Fruit fly (Drosophila melanogaster) whole organism, embryonic: ENCODE results near the gene BORCS6.

Source experiments
- Aef1 ChIP-seq: fragments of 200-800 bp; sonication (Bioruptor generic); IDR thresholded peaks from 3 replicates; pipeline ENCODE4 v1.3.6; 2022; ENCODE audit warnings: missing biosample characterization, missing genetic modification characterization
- CG1024 ChIP-seq: fragments of 200-800 bp; sonication (Bioruptor generic); IDR thresholded peaks from 2 replicates; pipeline ENCODE4 v1.3.6; 2022; ENCODE audit warnings: missing biosample characterization, missing genetic modification characterization
- CG11093 ChIP-seq: fragments of 200-800 bp; sonication (Bioruptor generic); IDR thresholded peaks from 3 replicates; pipeline ENCODE4 v1.3.6; 2022; ENCODE audit warnings: missing biosample characterization, missing genetic modification characterization
- CG12071 ChIP-seq: fragments of 200-800 bp; sonication (Bioruptor generic); optimal IDR thresholded peaks from 3 replicates; lab custom pipeline; 2018; ENCODE audit warnings: missing biosample characterization, mild to moderate bottlenecking, missing genetic modification characterization
- CG12299 ChIP-seq: fragments of 200-800 bp; sonication (Bioruptor generic); optimal IDR thresholded peaks from 2 replicates; lab custom pipeline; 2018; ENCODE audit warnings: missing biosample characterization, mild to moderate bottlenecking, missing genetic modification characterization
- CG13123 ChIP-seq: fragments of 200-800 bp; sonication (Bioruptor generic); optimal IDR thresholded peaks from 2 replicates; lab custom pipeline; 2016; ENCODE audit warnings: missing biosample characterization, missing genetic modification characterization
- CG14710 ChIP-seq: fragments of 200-800 bp; sonication (Bioruptor generic); optimal IDR thresholded peaks from 3 replicates; lab custom pipeline; 2019; ENCODE audit warnings: missing biosample characterization, mild to moderate bottlenecking, missing genetic modification characterization, moderate library complexity
- CG14860 ChIP-seq: fragments of 200-800 bp; sonication (Bioruptor generic); IDR thresholded peaks from 3 replicates; pipeline ENCODE4 v1.3.6; 2022; ENCODE audit warnings: missing biosample characterization, missing genetic modification characterization; ENCODE audit not compliant: partially characterized antibody
- CG1603 ChIP-seq: fragments of 200-800 bp; sonication (Bioruptor generic); optimal IDR thresholded peaks from 2 replicates; lab custom pipeline; 2019; ENCODE audit warnings: missing biosample characterization, mild to moderate bottlenecking, missing genetic modification characterization, moderate library complexity
- CG16815 ChIP-seq: fragments of 200-800 bp; sonication (Bioruptor generic); optimal IDR thresholded peaks from 3 replicates; lab custom pipeline; 2017; ENCODE audit warnings: missing biosample characterization, mild to moderate bottlenecking, missing genetic modification characterization
- CG17328 ChIP-seq: fragments of 200-800 bp; sonication (Bioruptor generic); IDR thresholded peaks from 2 replicates; pipeline ENCODE4 v1.3.6; 2022; ENCODE audit warnings: missing biosample characterization, missing genetic modification characterization
- CG18599 ChIP-seq: fragments of 200-800 bp; sonication (Bioruptor generic); optimal IDR thresholded peaks from 3 replicates; lab custom pipeline; 2017; ENCODE audit warnings: missing biosample characterization, missing genetic modification characterization, mild to moderate bottlenecking, moderate library complexity, missing genetic modification reagents
- CG18619 ChIP-seq: fragments of 200-800 bp; sonication (Bioruptor generic); optimal IDR thresholded peaks from 3 replicates; lab custom pipeline; 2017; ENCODE audit warnings: missing biosample characterization, mild to moderate bottlenecking, missing genetic modification characterization
- CG2120 ChIP-seq: fragments of 200-800 bp; sonication (Bioruptor generic); optimal IDR thresholded peaks from 3 replicates; lab custom pipeline; 2016; ENCODE audit warnings: missing biosample characterization, missing genetic modification characterization
- CG2875 ChIP-seq: fragments of 200-800 bp; sonication (Bioruptor generic); optimal IDR thresholded peaks from 2 replicates; lab custom pipeline; 2017; ENCODE audit warnings: missing biosample characterization, mild to moderate bottlenecking, missing genetic modification characterization, missing genetic modification reagents
- CG30020 ChIP-seq: fragments of 200-800 bp; optimal IDR thresholded peaks from 2 replicates; lab custom pipeline; 2019; ENCODE audit warnings: missing biosample characterization, mild to moderate bottlenecking, missing genetic modification characterization, moderate library complexity
- CG34224 ChIP-seq: fragments of 200-800 bp; sonication (Bioruptor generic); IDR thresholded peaks from 3 replicates; pipeline ENCODE4 v1.3.6; 2022; ENCODE audit warnings: missing biosample characterization, missing genetic modification characterization; ENCODE audit not compliant: partially characterized antibody
- CG3995 ChIP-seq: fragments of 200-800 bp; sonication (Bioruptor generic); optimal IDR thresholded peaks from 3 replicates; lab custom pipeline; 2016; ENCODE audit warnings: missing biosample characterization, missing genetic modification characterization
- CG4282 ChIP-seq: fragments of 200-800 bp; sonication (Bioruptor generic); optimal IDR thresholded peaks from 2 replicates; lab custom pipeline; 2016; ENCODE audit warnings: missing biosample characterization, missing genetic modification characterization
- CG4404 ChIP-seq: fragments of 200-800 bp; sonication (Bioruptor generic); IDR thresholded peaks from 2 replicates; pipeline ENCODE4 v1.3.6; 2022; ENCODE audit warnings: missing biosample characterization, missing genetic modification characterization
- CG4854 ChIP-seq: fragments of 200-800 bp; sonication (Bioruptor generic); optimal IDR thresholded peaks from 2 replicates; lab custom pipeline; 2016; ENCODE audit warnings: missing biosample characterization, missing genetic modification characterization, inconsistent platforms
- CG5245 ChIP-seq: fragments of 200-800 bp; sonication (Bioruptor generic); optimal IDR thresholded peaks from 3 replicates; lab custom pipeline; 2016; ENCODE audit warnings: missing biosample characterization, missing genetic modification characterization
- CG5953 ChIP-seq: fragments of 200-800 bp; sonication (Bioruptor generic); IDR thresholded peaks from 2 replicates; pipeline ENCODE4 v1.3.6; 2022; ENCODE audit warnings: missing biosample characterization, missing genetic modification characterization
- CG8089 ChIP-seq: fragments of 200-800 bp; sonication (Bioruptor generic); optimal IDR thresholded peaks from 3 replicates; lab custom pipeline; 2016; ENCODE audit warnings: missing biosample characterization, missing genetic modification characterization
- CG8924 ChIP-seq: fragments of 200-800 bp; optimal IDR thresholded peaks from 3 replicates; lab custom pipeline; 2019; ENCODE audit warnings: missing biosample characterization, mild to moderate bottlenecking, missing genetic modification characterization, moderate library complexity
- Drgx ChIP-seq: fragments of 200-800 bp; sonication (Bioruptor generic); IDR thresholded peaks from 2 replicates; pipeline ENCODE4 v1.3.6; 2022; ENCODE audit warnings: missing biosample characterization, missing genetic modification characterization
- HLH3B ChIP-seq: fragments of 200-800 bp; sonication (Bioruptor generic); IDR thresholded peaks from 2 replicates; pipeline ENCODE4 v1.3.6; 2022; ENCODE audit warnings: missing biosample characterization, missing genetic modification characterization
- Hr3 ChIP-seq: fragments of 200-800 bp; sonication (Bioruptor generic); optimal IDR thresholded peaks from 3 replicates; lab custom pipeline; 2016; ENCODE audit warnings: missing biosample characterization, missing genetic modification characterization
- Med ChIP-seq: fragments of 200-800 bp; sonication (Bioruptor generic); peaks from one replicate; lab custom pipeline; 2016; ENCODE audit warnings: missing biosample characterization, missing genetic modification characterization, mild to moderate bottlenecking, inconsistent platforms, moderate library complexity
- Optix ChIP-seq: fragments of 200-800 bp; sonication (Bioruptor generic); IDR thresholded peaks from 3 replicates; pipeline ENCODE4 v1.3.6; 2022; ENCODE audit warnings: missing biosample characterization, missing genetic modification characterization
- Tbp ChIP-seq: fragments of >200 bp; optimal IDR thresholded peaks from 2 replicates; lab custom pipeline; 2018; ENCODE audit warnings: missing biosample characterization, missing genetic modification characterization
- ase ChIP-seq: fragments of 200-800 bp; sonication (Bioruptor generic); IDR thresholded peaks from 3 replicates; pipeline ENCODE4 v1.3.6; 2022; ENCODE audit warnings: missing biosample characterization, missing genetic modification characterization
- ato ChIP-seq: fragments of 200-800 bp; sonication (Bioruptor generic); IDR thresholded peaks from 2 replicates; pipeline ENCODE4 v1.3.6; 2022; ENCODE audit warnings: missing biosample characterization, missing genetic modification characterization; ENCODE audit not compliant: partially characterized antibody
- bsh ChIP-seq, 2 experiments: fragments of 200-800 bp; sonication (Bioruptor generic); optimal IDR thresholded peaks; 2 replicates each; lab custom pipeline; 2017 to 2018; ENCODE audit warnings: mild to moderate bottlenecking in 2 of 2, missing biosample characterization in 2 of 2, missing genetic modification characterization in 2 of 2, moderate library complexity in 1 of 2
- cg ChIP-seq: fragments of 200-800 bp; sonication (Bioruptor generic); optimal IDR thresholded peaks from 3 replicates; lab custom pipeline; 2019; ENCODE audit warnings: missing biosample characterization, mild to moderate bottlenecking, missing genetic modification characterization, moderate library complexity
- disco-r ChIP-seq: fragments of 200-800 bp; sonication (Bioruptor generic); optimal IDR thresholded peaks from 2 replicates; lab custom pipeline; 2016; ENCODE audit warnings: missing biosample characterization, missing genetic modification characterization
- dmrt99B ChIP-seq: fragments of 200-800 bp; sonication (Bioruptor generic); optimal IDR thresholded peaks from 2 replicates; lab custom pipeline; 2018; ENCODE audit warnings: missing biosample characterization, mild to moderate bottlenecking, missing genetic modification characterization, moderate library complexity
- fru ChIP-seq: fragments of >200 bp; optimal IDR thresholded peaks from 2 replicates; lab custom pipeline; 2017
- jigr1 ChIP-seq: fragments of 200-800 bp; sonication (Bioruptor generic); IDR thresholded peaks from 3 replicates; pipeline ENCODE4 v1.3.6; 2022; ENCODE audit warnings: missing biosample characterization, missing genetic modification characterization
- luna ChIP-seq: fragments of 200-800 bp; sonication (Bioruptor generic); optimal IDR thresholded peaks from 2 replicates; lab custom pipeline; 2016; ENCODE audit warnings: missing biosample characterization, missing genetic modification characterization
- nerfin-1 ChIP-seq: fragments of 200-800 bp; sonication (Bioruptor generic); optimal IDR thresholded peaks from 3 replicates; lab custom pipeline; 2019; ENCODE audit warnings: missing biosample characterization, mild to moderate bottlenecking, missing genetic modification characterization, moderate library complexity
- nmo ChIP-seq: fragments of 200-800 bp; sonication (Bioruptor generic); optimal IDR thresholded peaks from 2 replicates; lab custom pipeline; 2018; ENCODE audit warnings: missing biosample characterization, mild to moderate bottlenecking, missing genetic modification characterization, moderate library complexity
- pho ChIP-seq: fragments of 200-800 bp; sonication (Bioruptor generic); optimal IDR thresholded peaks from 2 replicates; lab custom pipeline; 2016; ENCODE audit warnings: missing biosample characterization, missing genetic modification characterization
- sens-2 ChIP-seq: fragments of 200-800 bp; sonication (Bioruptor generic); IDR thresholded peaks from 2 replicates; pipeline ENCODE4 v1.3.6; 2022; ENCODE audit warnings: missing biosample characterization, missing genetic modification characterization
- sima ChIP-seq: fragments of 200-800 bp; sonication (Bioruptor generic); optimal IDR thresholded peaks from 2 replicates; lab custom pipeline; 2016; ENCODE audit warnings: missing biosample characterization, missing genetic modification characterization
- slp2 ChIP-seq: fragments of 200-800 bp; sonication (Bioruptor generic); optimal IDR thresholded peaks from 2 replicates; lab custom pipeline; 2016; ENCODE audit warnings: missing biosample characterization, missing genetic modification characterization
- so ChIP-seq: fragments of 200-800 bp; sonication (Bioruptor generic); IDR thresholded peaks from 3 replicates; pipeline ENCODE4 v1.3.6; 2022; ENCODE audit warnings: missing biosample characterization, missing genetic modification characterization
- tll ChIP-seq, 2 experiments: fragments of 200-800 bp in 1 of 2; fragments of >200 bp in 1 of 2; sonication (Bioruptor generic) in 1 of 2; optimal IDR thresholded peaks; 2 replicates each; lab custom pipeline; 2017 to 2019; ENCODE audit warnings: missing biosample characterization in 2 of 2, missing genetic modification characterization in 2 of 2, mild to moderate bottlenecking in 1 of 2, moderate library complexity in 1 of 2
- tna ChIP-seq: fragments of 200-800 bp; sonication (Bioruptor generic); IDR thresholded peaks from 2 replicates; pipeline ENCODE4 v1.3.6; 2022; ENCODE audit warnings: missing biosample characterization, missing genetic modification characterization; ENCODE audit not compliant: partially characterized antibody
- wdn ChIP-seq: fragments of 200-800 bp; sonication (Bioruptor generic); IDR thresholded peaks from 2 replicates; pipeline ENCODE4 v1.3.6; 2022; ENCODE audit warnings: missing biosample characterization, missing genetic modification characterization

The BORCS6 gene

dm6 chr3L:542863-543635 is 2.4 kb downstream of the BORCS6 start, which contains the start of the genes Cypl and Hipk (continued):
- TF ChIP-seq CG2875 (GFP tag; lab: Kevin White, UChicago) = no peak
- TF ChIP-seq wdn (GFP tag; lab: Robert Waterston, UW) = no peak
- TF ChIP-seq CG4854 (GFP tag; lab: Kevin White, UChicago) = peak; percentile 19
- TF ChIP-seq sima (GFP tag; lab: Kevin White, UChicago) = no peak
- 0 out of 3 replicates have a peak, but pooled peaks have one; percentile 36 for TF ChIP-seq so
- TF ChIP-seq Tbp (GFP tag; lab: Kevin White, UChicago) = no peak
- peak; percentile 53 for TF ChIP-seq CG18599 (GFP tag; lab: Kevin White, UChicago)
- TF ChIP-seq CG12299 (tag; lab: Kevin White, UChicago) = peak; percentile 44
- TF ChIP-seq CG11093 (GFP tag; lab: Robert Waterston, UW) = no peak
- TF ChIP-seq disco-r = no peak
- no peak for TF ChIP-seq ato (GFP tag; lab: Robert Waterston, UW)
- no peak for TF ChIP-seq Hr3 (GFP tag; lab: Kevin White, UChicago)
- TF ChIP-seq CG1603 (tag; lab: Kevin White, UChicago) = peak; percentile 88
- TF ChIP-seq CG12071 (GFP tag; lab: Kevin White, UChicago) = no peak
- peak; percentile 5 for TF ChIP-seq CG2120 (GFP tag; lab: Kevin White, UChicago)
- 0 out of 2 replicates have a peak, but pooled peaks have one; percentile 13 for TF ChIP-seq Drgx
- TF ChIP-seq CG4282 (GFP tag; lab: Kevin White, UChicago) = no peak
- TF ChIP-seq tll (GFP tag; optimal IDR thresholded peaks at IDR 0.05; lab: Kevin White, UChicago) = no peak
- no peak for TF ChIP-seq ase (GFP tag; lab: Robert Waterston, UW)
- TF ChIP-seq cg (GFP tag; lab: Kevin White, UChicago) = peak; percentile 97
- no peak for TF ChIP-seq tna (GFP tag; lab: Robert Waterston, UW)
- no peak for TF ChIP-seq HLH3B (GFP tag; lab: Robert Waterston, UW)
- TF ChIP-seq CG30020 (tag; lab: Kevin White, UChicago) = peak; percentile 26
- no peak for TF ChIP-seq CG16815 (GFP tag; lab: Kevin White, UChicago)
- TF ChIP-seq pho = peak; percentile 15
- TF ChIP-seq nmo (GFP tag; lab: Kevin White, UChicago) = peak; percentile 64
- peak; percentile 56 for TF ChIP-seq nerfin-1 (tag; lab: Kevin White, UChicago)
- TF ChIP-seq Med (GFP tag; lab: Kevin White, UChicago) = peak; percentile 85
- TF ChIP-seq CG17328 (GFP tag; lab: Robert Waterston, UW) = 0 out of 2 replicates have a peak, but pooled peaks have one; percentile 16
- TF ChIP-seq sens-2 (GFP tag; lab: Robert Waterston, UW) = no peak
- TF ChIP-seq CG4404 (GFP tag; lab: Robert Waterston, UW) = no peak
- no peak for TF ChIP-seq CG1024 (GFP tag; lab: Robert Waterston, UW)
- TF ChIP-seq jigr1 = no peak
- peak; percentile 27 for TF ChIP-seq CG8089 (GFP tag; lab: Kevin White, UChicago)
- peak; percentile 56; the same call in 1 of the 3 replicates for TF ChIP-seq CG34224
- TF ChIP-seq CG3995 (GFP tag; lab: Kevin White, UChicago) = peak; percentile 9
- no peak for TF ChIP-seq CG18619 (GFP tag; lab: Kevin White, UChicago)
- no peak for TF ChIP-seq CG5953 (GFP tag; lab: Robert Waterston, UW)
- no peak for TF ChIP-seq Aef1 (GFP tag; lab: Robert Waterston, UW)
- TF ChIP-seq CG8924 (tag; lab: Kevin White, UChicago) = peak; percentile 66
- TF ChIP-seq CG5245 = no peak
- peak; percentile 25 for TF ChIP-seq dmrt99B (tag; lab: Kevin White, UChicago)
- no peak for TF ChIP-seq fru (lab: Kevin White, UChicago)
- TF ChIP-seq Optix = no peak
- TF ChIP-seq luna = no peak
- TF ChIP-seq CG14710 (tag; lab: Kevin White, UChicago) = peak; percentile 52
- TF ChIP-seq slp2 (GFP tag; lab: Kevin White, UChicago) = no peak
- peak in 1 of 2 experiments; percentile 2 for TF ChIP-seq bsh (GFP tag; optimal IDR thresholded peaks at IDR 0.05; lab: Kevin White, UChicago)
- TF ChIP-seq CG13123 = no peak
- no peak for TF ChIP-seq CG14860 (GFP tag; lab: Robert Waterston, UW)
